Worm (Caenorhabditis elegans): ENCODE results near the gene twk-13.
A peak's percentile ranks its signal among the peaks of the same experiment; 100 is the strongest.

twk-13 gene

DNA sequence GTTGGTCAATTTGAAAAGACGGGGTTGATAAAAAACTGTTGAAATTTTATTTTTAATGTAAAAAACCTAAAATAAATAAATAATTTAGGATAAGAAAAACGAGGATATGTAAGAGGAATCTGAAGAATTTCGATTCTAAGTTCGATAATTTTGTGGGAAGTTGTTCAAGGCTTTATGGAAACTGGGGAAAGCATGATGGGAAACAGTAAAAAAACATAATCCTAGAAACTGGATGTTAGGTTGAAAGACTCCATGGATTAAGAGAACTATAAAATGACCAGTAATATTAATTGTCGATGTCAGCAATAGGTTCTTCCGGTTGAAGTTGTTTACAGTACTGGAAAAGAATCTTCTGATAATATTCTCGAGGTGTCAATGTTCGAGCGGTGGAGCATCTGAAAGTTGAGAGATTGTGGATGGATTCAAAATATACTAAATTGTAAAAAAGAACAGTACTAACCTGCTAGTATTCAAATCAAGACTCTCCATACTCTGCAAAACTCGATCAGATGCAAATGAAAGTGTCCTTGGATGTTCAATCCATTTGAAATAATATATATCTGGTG is 17.4 kb downstream of the twk-13 start (continued):
- no peak for TF ChIP-seq let-607 (tag; optimal IDR thresholded peaks at IDR 0.05)
- TF ChIP-seq xnd-1 (tag; optimal IDR thresholded peaks at IDR 0.05): no peak
- TF ChIP-seq B0019.2 (GFP tag; conservative IDR thresholded peaks at IDR 0.05): no peak
- no peak for TF ChIP-seq ceh-58 (GFP tag; IDR thresholded peaks at IDR 0.05)
- no peak for TF ChIP-seq hsf-1 (GFP tag; IDR thresholded peaks at IDR 0.05)
- no peak for TF ChIP-seq Y95B8A.8 (GFP tag; IDR thresholded peaks at IDR 0.05)
- no peak for TF ChIP-seq mxl-1 (tag; optimal IDR thresholded peaks at IDR 0.05)
- no peak for TF ChIP-seq somi-1 (GFP tag; optimal IDR thresholded peaks at IDR 0.05)
- peak; percentile 57 for TF ChIP-seq dpff-1 (tag; optimal IDR thresholded peaks at IDR 0.05)
- TF ChIP-seq Y53F4B.3 (GFP tag; IDR thresholded peaks at IDR 0.05): no peak
- TF ChIP-seq ZK185.1 (tag; optimal IDR thresholded peaks at IDR 0.05; ENCODE audit: poor library complexity, severe bottlenecking): peak; percentile 16
- TF ChIP-seq snpc-3.4 (tag; optimal IDR thresholded peaks at IDR 0.05): peak; percentile 37
- TF ChIP-seq snpc-4 (GFP tag; optimal IDR thresholded peaks at IDR 0.05): no peak
- TF ChIP-seq snpc-4 (tag; optimal IDR thresholded peaks at IDR 0.05): peak in 1 of 4 experiments; percentile 24
- TF ChIP-seq nhr-27 (tag; optimal IDR thresholded peaks at IDR 0.05): no peak
- TF ChIP-seq K11D2.4 (GFP tag; IDR thresholded peaks at IDR 0.05): no peak
- no peak for TF ChIP-seq cebp-1 (GFP tag; IDR thresholded peaks at IDR 0.05)
- TF ChIP-seq cebp-1 (tag; optimal IDR thresholded peaks at IDR 0.05): peak; percentile 21
- TF ChIP-seq bed-1 (GFP tag; IDR thresholded peaks at IDR 0.05): no peak
- TF ChIP-seq dox-1 (GFP tag; IDR thresholded peaks at IDR 0.05): no peak
- TF ChIP-seq madf-6 (GFP tag; IDR thresholded peaks at IDR 0.05): peak; percentile 56
- TF ChIP-seq tbp1 (GFP tag; optimal IDR thresholded peaks at IDR 0.05): no peak
- 0 out of 2 replicates have a peak, but pooled peaks have one; percentile 17 for TF ChIP-seq attf-3 (GFP tag; conservative IDR thresholded peaks at IDR 0.05)
- TF ChIP-seq bed-2 (GFP tag; IDR thresholded peaks at IDR 0.05): no peak
- TF ChIP-seq snpc-1.3 (tag; optimal IDR thresholded peaks at IDR 0.05; ENCODE audit: insufficient read depth): peak; percentile 9
- no peak for TF ChIP-seq aptf-2 (GFP tag; conservative IDR thresholded peaks at IDR 0.05)
- peak; percentile 20 for TF ChIP-seq F52B5.7 (tag; optimal IDR thresholded peaks at IDR 0.05)
- TF ChIP-seq nhr-179 (tag; optimal IDR thresholded peaks at IDR 0.05): no peak
- no peak for TF ChIP-seq unc-130 (GFP tag; optimal IDR thresholded peaks at IDR 0.05)
- TF ChIP-seq ztf-6 (GFP tag; IDR thresholded peaks at IDR 0.05): no peak
- TF ChIP-seq Y53G8AR.9 (GFP tag; conservative IDR thresholded peaks at IDR 0.05): peak; percentile 20; the same call in 1 of the 2 replicates
- TF ChIP-seq Y56A3A.18 (GFP tag; IDR thresholded peaks at IDR 0.05): 0 out of 2 replicates have a peak, but pooled peaks have one; percentile 15
- no peak for TF ChIP-seq sea-2 (GFP tag; IDR thresholded peaks at IDR 0.05)
- TF ChIP-seq F39B2.1 (GFP tag; IDR thresholded peaks at IDR 0.05): no peak
- no peak for TF ChIP-seq efl-1 (GFP tag; optimal IDR thresholded peaks at IDR 0.05)
- no peak for TF ChIP-seq nfyb-1 (GFP tag; IDR thresholded peaks at IDR 0.05)
- no peak for TF ChIP-seq egrh-3 (GFP tag; IDR thresholded peaks at IDR 0.05)
- no peak for TF ChIP-seq mel-28 (tag; optimal IDR thresholded peaks at IDR 0.05; ENCODE audit: borderline replicate concordance)
- TF ChIP-seq nhr-80 (tag; optimal IDR thresholded peaks at IDR 0.05): no peak
- TF ChIP-seq B0035.1 (tag; optimal IDR thresholded peaks at IDR 0.05): no peak
- peak; percentile 7 for TF ChIP-seq B0261.1 (tag; optimal IDR thresholded peaks at IDR 0.05)
- TF ChIP-seq snpc-1.1 (tag; optimal IDR thresholded peaks at IDR 0.05; ENCODE audit: insufficient read depth): no peak
- TF ChIP-seq zfh-2 (GFP tag; conservative IDR thresholded peaks at IDR 0.05): no peak
- no peak for TF ChIP-seq ceh-27 (GFP tag; optimal IDR thresholded peaks at IDR 0.05)
- TF ChIP-seq F10E7.11 (tag; optimal IDR thresholded peaks at IDR 0.05): peak; percentile 42
- TF ChIP-seq nhr-120 (GFP tag; IDR thresholded peaks at IDR 0.05): no peak
- no peak for TF ChIP-seq D2030.7 (GFP tag; IDR thresholded peaks at IDR 0.05)
- peak; percentile 4 for TF ChIP-seq ztf-18 (tag; optimal IDR thresholded peaks at IDR 0.05)
